Worm (Caenorhabditis elegans) whole organism, L3 larva: ENCODE results near the gene C05B5.12.

Experiments used
- R02D3.7 ChIP-seq: fragments of 150-350 bp; optimal IDR thresholded peaks from 2 replicates; lab custom pipeline; 2014; ENCODE audit warnings: missing biosample characterization, missing genetic modification characterization
- aly-2 ChIP-seq: fragments of 150-350 bp; optimal IDR thresholded peaks from 2 replicates; lab custom pipeline; 2014; ENCODE audit warnings: missing biosample characterization, missing genetic modification characterization
- ama-1 ChIP-seq: fragments of 150-350 bp; optimal IDR thresholded peaks from 2 replicates; lab custom pipeline; 2018
- ceh-16 ChIP-seq: sonication (generic microtip); optimal IDR thresholded peaks from 2 replicates; lab custom pipeline; 2017; ENCODE audit warnings: missing biosample characterization, missing genetic modification characterization
- ceh-28 ChIP-seq: fragments of 150-350 bp; optimal IDR thresholded peaks from 2 replicates; lab custom pipeline; 2014; ENCODE audit warnings: missing biosample characterization, missing genetic modification reagents, missing genetic modification characterization
- ceh-82 ChIP-seq: fragments of 150-350 bp; optimal IDR thresholded peaks from 2 replicates; lab custom pipeline; 2014; ENCODE audit warnings: missing biosample characterization, missing genetic modification characterization
- ceh-9 ChIP-seq: sonication (generic microtip); optimal IDR thresholded peaks from 2 replicates; lab custom pipeline; 2018; ENCODE audit warnings: missing biosample characterization, missing genetic modification characterization
- daf-12 ChIP-seq: fragments of 150-350 bp; optimal IDR thresholded peaks from 2 replicates; lab custom pipeline; 2014; ENCODE audit warnings: missing biosample characterization, missing genetic modification reagents, missing genetic modification characterization
- egl-27 ChIP-seq: sonication (generic microtip); optimal IDR thresholded peaks from 4 replicates; lab custom pipeline; 2017; ENCODE audit warnings: missing biosample characterization, missing genetic modification reagents, missing genetic modification characterization
- elt-1 ChIP-seq: fragments of 150-350 bp; optimal IDR thresholded peaks from 2 replicates; lab custom pipeline; 2014; ENCODE audit warnings: missing biosample characterization, missing genetic modification characterization
- elt-2 ChIP-seq: sonication (generic microtip); optimal IDR thresholded peaks from 2 replicates; lab custom pipeline; 2016; ENCODE audit warnings: missing genetic modification reagents, mild to moderate bottlenecking, missing genetic modification characterization, missing compliant biosample characterization
- eor-1 ChIP-seq, 2 experiments: fragments of 150-350 bp; optimal IDR thresholded peaks; 2 replicates each; lab custom pipeline; 2014 to 2018; ENCODE audit warnings: missing biosample characterization in 2 of 2, missing genetic modification characterization in 2 of 2
- fkh-10 ChIP-seq: sonication (generic microtip); optimal IDR thresholded peaks from 2 replicates; lab custom pipeline; 2017; ENCODE audit warnings: missing biosample characterization, missing genetic modification reagents, missing genetic modification characterization
- fkh-2 ChIP-seq: fragments of 150-350 bp; optimal IDR thresholded peaks from 2 replicates; lab custom pipeline; 2014; ENCODE audit warnings: missing biosample characterization, missing genetic modification reagents, missing genetic modification characterization
- hmg-11 ChIP-seq: sonication (generic microtip); optimal IDR thresholded peaks from 2 replicates; lab custom pipeline; 2016; ENCODE audit warnings: missing genetic modification characterization, missing compliant biosample characterization
- jun-1 ChIP-seq: fragments of 150-350 bp; optimal IDR thresholded peaks from 2 replicates; lab custom pipeline; 2014; ENCODE audit warnings: missing biosample characterization, missing genetic modification reagents, missing genetic modification characterization
- lin-39 ChIP-seq: fragments of 150-350 bp; optimal IDR thresholded peaks from 2 replicates; lab custom pipeline; 2018; ENCODE audit warnings: missing biosample characterization, missing genetic modification reagents, missing genetic modification characterization
- nfya-1 ChIP-seq: sonication (generic microtip); optimal IDR thresholded peaks from 2 replicates; lab custom pipeline; 2017; ENCODE audit warnings: missing genetic modification characterization, mild to moderate bottlenecking, missing compliant biosample characterization, antibody characterized with exemption, moderate library complexity; ENCODE audit not compliant: insufficient read depth
- nhr-11 ChIP-seq: fragments of 150-350 bp; optimal IDR thresholded peaks from 2 replicates; lab custom pipeline; 2014; ENCODE audit warnings: missing biosample characterization, missing genetic modification characterization
- nhr-12 ChIP-seq: fragments of 150-350 bp; optimal IDR thresholded peaks from 2 replicates; lab custom pipeline; 2014; ENCODE audit warnings: missing biosample characterization, missing genetic modification characterization
- nhr-23 ChIP-seq: fragments of 150-350 bp; optimal IDR thresholded peaks from 2 replicates; lab custom pipeline; 2014; ENCODE audit warnings: missing biosample characterization, missing genetic modification reagents, missing genetic modification characterization
- nhr-25 ChIP-seq: sonication (generic microtip); optimal IDR thresholded peaks from 2 replicates; lab custom pipeline; 2017; ENCODE audit warnings: missing biosample characterization, missing genetic modification characterization
- nhr-28 ChIP-seq: fragments of 150-350 bp; optimal IDR thresholded peaks from 2 replicates; lab custom pipeline; 2014; ENCODE audit warnings: missing biosample characterization, missing genetic modification characterization
- nhr-43 ChIP-seq: sonication (generic microtip); optimal IDR thresholded peaks from 2 replicates; lab custom pipeline; 2016; ENCODE audit warnings: mild to moderate bottlenecking, missing genetic modification characterization, missing compliant biosample characterization; ENCODE audit not compliant: poor library complexity, severe bottlenecking
- nhr-67 ChIP-seq: fragments of 150-350 bp; optimal IDR thresholded peaks from 2 replicates; lab custom pipeline; 2014; ENCODE audit warnings: missing biosample characterization, missing genetic modification characterization
- nhr-76 ChIP-seq: fragments of 150-350 bp; sonication (generic microtip); optimal IDR thresholded peaks from 5 replicates; lab custom pipeline; 2014; ENCODE audit warnings: missing biosample characterization, missing genetic modification characterization
- pha-4 ChIP-seq: fragments of 150-350 bp; optimal IDR thresholded peaks from 2 replicates; lab custom pipeline; 2014; ENCODE audit warnings: missing biosample characterization, missing genetic modification reagents, missing genetic modification characterization
- sea-2 ChIP-seq: fragments of 150-350 bp; sonication (generic microtip); optimal IDR thresholded peaks from 4 replicates; lab custom pipeline; 2014; ENCODE audit warnings: missing biosample characterization, missing genetic modification reagents, missing genetic modification characterization
- skn-1 ChIP-seq: fragments of 150-350 bp; optimal IDR thresholded peaks from 2 replicates; lab custom pipeline; 2014; ENCODE audit warnings: missing biosample characterization, missing genetic modification characterization
- snpc-4 ChIP-seq: fragments of 150-350 bp; optimal IDR thresholded peaks from 2 replicates; lab custom pipeline; 2014; ENCODE audit warnings: missing biosample characterization, missing genetic modification characterization
- unc-62 ChIP-seq: fragments of 150-350 bp; sonication (generic microtip); optimal IDR thresholded peaks from 4 replicates; lab custom pipeline; 2014; ENCODE audit warnings: missing biosample characterization, missing genetic modification reagents, missing genetic modification characterization
- zag-1 ChIP-seq: fragments of 150-350 bp; optimal IDR thresholded peaks from 2 replicates; lab custom pipeline; 2014; ENCODE audit warnings: missing biosample characterization, missing genetic modification characterization
- ztf-11 ChIP-seq: fragments of 150-350 bp; optimal IDR thresholded peaks from 2 replicates; lab custom pipeline; 2014; ENCODE audit warnings: missing biosample characterization, missing genetic modification characterization

The C05B5.12 gene

DNA sequence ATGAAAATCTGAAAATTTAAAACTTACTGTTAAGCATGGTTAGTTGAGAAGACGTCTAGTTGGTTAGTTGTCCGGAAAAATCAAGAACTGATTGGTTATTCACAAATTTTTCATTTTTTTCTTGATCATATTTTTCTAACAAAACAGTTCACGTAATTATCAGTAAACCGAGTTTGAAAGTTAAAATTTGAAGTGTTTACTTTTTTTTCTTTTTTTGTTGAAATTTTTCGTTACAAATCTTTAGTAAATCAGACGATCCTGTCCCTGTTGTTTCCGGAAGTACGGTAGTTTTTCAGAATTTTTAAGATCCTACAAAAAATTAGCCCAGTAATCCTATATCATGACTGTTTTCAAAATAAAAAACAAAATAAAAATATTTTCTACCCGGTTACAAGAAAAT lies 13.2 kb downstream of the C05B5.12 start, which contains the start of gene C05B5.2:
TSS of gene C05B5.2 (minus strand) at position 101 of the 400 bp plus-strand sequence.
- TF ChIP-seq ceh-82 (tag; lab: Kevin White, UChicago) (no peak), fkh-10 (GFP tag; lab: Kevin White, UChicago) (no peak), nhr-67 (tag; lab: Kevin White, UChicago) (no peak)

ce11 chrIII:10001060-10001459 lies 13.9 kb downstream of the C05B5.12 start, which contains the start of gene C05B5.5:
C05B5.5 (plus strand) TSS chrIII:10001360.
- TF ChIP-seq pha-4 (tag; lab: Kevin White, UChicago) (no peak), sea-2 (GFP tag; lab: Kevin White, UChicago) (no peak), nhr-76 (tag; lab: Kevin White, UChicago) (no peak), elt-1 (tag; lab: Kevin White, UChicago) (no peak), hmg-11 (tag; lab: Kevin White, UChicago) (no peak), ceh-16 (tag; lab: Kevin White, UChicago) (no peak), R02D3.7 (no peak), nhr-12 (tag; lab: Kevin White, UChicago) (no peak), nfya-1 (no peak), ceh-82 (tag; lab: Kevin White, UChicago) (no peak), nhr-28 (no peak), ceh-9 (tag; lab: Kevin White, UChicago) (no peak), ama-1 (no peak), nhr-43 (tag; lab: Kevin White, UChicago) (no peak), fkh-2 (tag; lab: Kevin White, UChicago) (no peak), lin-39 (tag; lab: Kevin White, UChicago) (no peak), daf-12 (tag; lab: Kevin White, UChicago) (no peak), jun-1 (no peak), eor-1 (tag; optimal IDR thresholded peaks at IDR 0.05; lab: Kevin White, UChicago) (no peak), unc-62 (GFP tag; lab: Kevin White, UChicago) (no peak)

ce11 chrIII:10004213-10004612 lies 17.0 kb downstream of the C05B5.12 start, which contains the start of gene C05B5.11:
C05B5.11 (plus strand) TSS chrIII:10004513.
- TF ChIP-seq ceh-16 (tag; lab: Kevin White, UChicago): no peak
- TF ChIP-seq zag-1 (tag; lab: Kevin White, UChicago): no peak

ce11 chrIII:10006734-10007348 lies 19.7 kb downstream of the C05B5.12 start, which contains the start of gene C05B5.8:
C05B5.8 (minus strand) TSS chrIII:10006784.
- TF ChIP-seq ceh-28 (tag; lab: Kevin White, UChicago) (peak; percentile 34), ztf-11 (no peak), nhr-23 (tag; lab: Kevin White, UChicago) (peak; percentile 73), elt-1 (tag; lab: Kevin White, UChicago) (peak; percentile 83), aly-2 (no peak), snpc-4 (tag; lab: Kevin White, UChicago) (no peak), nhr-25 (peak; percentile 91)

- TF ChIP-seq pha-4 (tag; lab: Kevin White, UChicago): no peak
- TF ChIP-seq fkh-2 (tag; lab: Kevin White, UChicago): no peak
- no peak for TF ChIP-seq nhr-25
- no peak for TF ChIP-seq nhr-43 (tag; lab: Kevin White, UChicago)
- TF ChIP-seq nhr-11 (tag; lab: Kevin White, UChicago): no peak
- TF ChIP-seq nhr-23 (tag; lab: Kevin White, UChicago): no peak
- TF ChIP-seq daf-12 (tag; lab: Kevin White, UChicago): no peak
- no peak for TF ChIP-seq elt-2 (tag; lab: Kevin White, UChicago)
- TF ChIP-seq ceh-28 (tag; lab: Kevin White, UChicago): no peak
- no peak for TF ChIP-seq elt-1 (tag; lab: Kevin White, UChicago)
- TF ChIP-seq skn-1 (tag; lab: Kevin White, UChicago): no peak
- no peak for TF ChIP-seq R02D3.7
- TF ChIP-seq snpc-4 (tag; lab: Kevin White, UChicago): no peak
- no peak for TF ChIP-seq unc-62 (GFP tag; lab: Kevin White, UChicago)
- TF ChIP-seq egl-27 (tag; lab: Kevin White, UChicago): no peak
These were observed 22.9 kb downstream of the C05B5.12 start, which contains the start of gene fbxa-155 for ce11 chrIII:10010117-10010516. fbxa-155 (minus strand) TSS chrIII:10010217.
